Fruit fly (Drosophila melanogaster): ENCODE measurements around the gene CG46339.

The CG46339 gene

DNA sequence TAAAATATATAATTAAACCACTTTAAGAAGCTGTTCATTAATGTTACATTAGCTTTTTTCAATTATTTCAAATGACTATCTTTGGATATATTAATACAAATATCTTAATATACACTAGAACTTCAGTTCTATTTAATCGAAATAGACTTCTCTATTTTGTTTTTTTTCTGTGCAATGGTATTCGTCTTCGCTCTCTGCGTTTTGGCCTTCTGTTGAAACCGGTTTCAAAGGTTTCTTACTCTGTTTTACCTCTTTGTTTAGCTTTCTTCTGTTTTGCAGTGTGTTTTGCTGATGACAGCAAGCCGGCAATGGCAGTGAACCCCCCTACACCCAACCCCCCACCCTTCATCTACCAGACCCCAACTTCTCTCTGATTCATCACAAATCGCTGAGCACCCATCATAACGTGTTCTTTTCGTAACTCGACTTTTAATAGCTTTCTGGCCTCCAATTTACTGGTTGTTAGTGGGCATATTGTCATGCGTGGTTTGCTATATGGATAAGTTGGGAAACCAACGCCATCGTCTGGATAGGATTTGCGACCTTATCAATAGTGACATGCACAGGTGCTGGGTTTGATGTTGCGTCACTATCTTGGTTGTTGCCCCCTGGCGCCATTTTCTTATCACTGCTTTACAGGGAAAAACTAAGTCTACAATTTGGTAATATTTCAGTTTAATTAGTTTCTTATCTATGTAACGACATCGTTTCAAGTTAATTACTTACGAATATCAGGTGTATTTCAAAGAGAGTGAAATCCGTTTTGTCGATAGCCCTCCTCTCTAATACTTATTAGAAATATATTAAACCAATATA is 53.5 kb downstream of the CG46339 start (continued):
- TF ChIP-seq CG4617 (GFP tag; optimal IDR thresholded peaks at IDR 0.05; ENCODE audit: borderline replicate concordance) = no peak
- TF ChIP-seq CG6813 (GFP tag; optimal IDR thresholded peaks at IDR 0.05) = no peak
- no peak for TF ChIP-seq Sry-δ (GFP tag; optimal IDR thresholded peaks at IDR 0.05)
- no peak for TF ChIP-seq pfk (GFP tag; optimal IDR thresholded peaks at IDR 0.05)
- TF ChIP-seq mirr (GFP tag; optimal IDR thresholded peaks at IDR 0.05) = peak; percentile 86
- TF ChIP-seq klu (GFP tag; IDR thresholded peaks at IDR 0.05) = no peak
- TF ChIP-seq tap (tag; optimal IDR thresholded peaks at IDR 0.05) = no peak
- no peak for TF ChIP-seq CG8359 (GFP tag; optimal IDR thresholded peaks at IDR 0.05; ENCODE audit: borderline replicate concordance)
- no peak for TF ChIP-seq pan (optimal IDR thresholded peaks at IDR 0.05)
- peak in 1 of 2 experiments; percentile 40 for TF ChIP-seq pan (GFP tag; optimal IDR thresholded peaks at IDR 0.05 in 1 of 2, IDR thresholded peaks at IDR 0.05 in 1 of 2)
- TF ChIP-seq sisA (GFP tag; IDR thresholded peaks at IDR 0.05) = no peak
- TF ChIP-seq zfh1 (GFP tag; IDR thresholded peaks at IDR 0.05) = no peak
- TF ChIP-seq MBD-R2 (GFP tag; IDR thresholded peaks at IDR 0.05) = no peak
- TF ChIP-seq disco-r (GFP tag; optimal IDR thresholded peaks at IDR 0.05) = no peak
- TF ChIP-seq CG33557 (GFP tag; optimal IDR thresholded peaks at IDR 0.05) = no peak
- TF ChIP-seq CG2712 (tag; optimal IDR thresholded peaks at IDR 0.05) = peak; percentile 34
- peak; percentile 24 for TF ChIP-seq phol (tag; optimal IDR thresholded peaks at IDR 0.05)
- TF ChIP-seq bsh (GFP tag; optimal IDR thresholded peaks at IDR 0.05) = peak in 1 of 2 experiments; percentile 58
- TF ChIP-seq CG3838 (GFP tag; optimal IDR thresholded peaks at IDR 0.05) = no peak
- TF ChIP-seq Rfx (GFP tag; IDR thresholded peaks at IDR 0.05) = peak; percentile 7; the same call in 1 of the 2 replicates
- TF ChIP-seq Tbp (GFP tag; optimal IDR thresholded peaks at IDR 0.05) = no peak
- TF ChIP-seq dmrt11E (tag; optimal IDR thresholded peaks at IDR 0.05) = peak; percentile 32
- no peak for TF ChIP-seq ttk (GFP tag; IDR thresholded peaks at IDR 0.05)
- no peak for TF ChIP-seq CG17912 (GFP tag; optimal IDR thresholded peaks at IDR 0.05)
- no peak for TF ChIP-seq slp2 (GFP tag; optimal IDR thresholded peaks at IDR 0.05)
- no peak for TF ChIP-seq ara (GFP tag; IDR thresholded peaks at IDR 0.05)
- TF ChIP-seq CG3407 (GFP tag; optimal IDR thresholded peaks at IDR 0.05) = no peak
- TF ChIP-seq CG8924 (tag; optimal IDR thresholded peaks at IDR 0.05) = peak; percentile 33
- TF ChIP-seq bowl (GFP tag; IDR thresholded peaks at IDR 0.05) = no peak
- no peak for TF ChIP-seq toy (GFP tag; IDR thresholded peaks at IDR 0.05)
- peak; percentile 33 for TF ChIP-seq wek (GFP tag; optimal IDR thresholded peaks at IDR 0.05)
- no peak for TF ChIP-seq fd64A (GFP tag; optimal IDR thresholded peaks at IDR 0.05)
- TF ChIP-seq CG4360 (GFP tag; IDR thresholded peaks at IDR 0.05) = no peak
- TF ChIP-seq Atf-2 (GFP tag; optimal IDR thresholded peaks at IDR 0.05) = no peak
- peak; percentile 50 for TF ChIP-seq CG32532 (GFP tag; IDR thresholded peaks at IDR 0.05)
- no peak for TF ChIP-seq CG33213 (GFP tag; optimal IDR thresholded peaks at IDR 0.05)
- no peak for TF ChIP-seq pum (GFP tag; optimal IDR thresholded peaks at IDR 0.05)
- TF ChIP-seq D19A (tag; optimal IDR thresholded peaks at IDR 0.05) = peak; percentile 36
- TF ChIP-seq CG3065 (GFP tag; optimal IDR thresholded peaks at IDR 0.05) = no peak
- no peak for TF ChIP-seq lab (GFP tag; optimal IDR thresholded peaks at IDR 0.05)
- no peak for TF ChIP-seq Meics (GFP tag; optimal IDR thresholded peaks at IDR 0.05)
- no peak for TF ChIP-seq Dip3 (GFP tag; optimal IDR thresholded peaks at IDR 0.05)
- TF ChIP-seq chm (GFP tag; IDR thresholded peaks at IDR 0.05) = no peak
- TF ChIP-seq p53 (GFP tag; optimal IDR thresholded peaks at IDR 0.05) = no peak
- no peak for TF ChIP-seq HmgD (GFP tag; optimal IDR thresholded peaks at IDR 0.05)
- TF ChIP-seq CG2120 (GFP tag; optimal IDR thresholded peaks at IDR 0.05) = peak; percentile 10
- no peak for TF ChIP-seq CG14965 (GFP tag; optimal IDR thresholded peaks at IDR 0.05; ENCODE audit: borderline replicate concordance)
- TF ChIP-seq CG13424 (tag; optimal IDR thresholded peaks at IDR 0.05) = peak; percentile 50
- TF ChIP-seq Deaf1 (tag; optimal IDR thresholded peaks at IDR 0.05) = no peak
- no peak for TF ChIP-seq inv (GFP tag; IDR thresholded peaks at IDR 0.05; ENCODE audit: partially characterized antibody)
